Worm (Caenorhabditis elegans) whole organism, L3 larva: ENCODE results near the gene Y39G8B.9.

Experiments
- R02D3.7 ChIP-seq: fragments of 150-350 bp; optimal IDR thresholded peaks from 2 replicates; lab custom pipeline; 2014; ENCODE audit warnings: missing biosample characterization, missing genetic modification characterization
- ceh-16 ChIP-seq: sonication (generic microtip); optimal IDR thresholded peaks from 2 replicates; lab custom pipeline; 2017; ENCODE audit warnings: missing biosample characterization, missing genetic modification characterization
- lsy-12 ChIP-seq: sonication (generic microtip); optimal IDR thresholded peaks from 2 replicates; lab custom pipeline; 2016; ENCODE audit warnings: mild to moderate bottlenecking, missing genetic modification characterization, missing compliant biosample characterization
- mdl-1 ChIP-seq: fragments of 150-350 bp; optimal IDR thresholded peaks from 2 replicates; lab custom pipeline; 2014; ENCODE audit warnings: missing biosample characterization, missing genetic modification characterization
- nfya-1 ChIP-seq: sonication (generic microtip); optimal IDR thresholded peaks from 2 replicates; lab custom pipeline; 2017; ENCODE audit warnings: missing genetic modification characterization, mild to moderate bottlenecking, missing compliant biosample characterization, antibody characterized with exemption, moderate library complexity; ENCODE audit not compliant: insufficient read depth
- nhr-12 ChIP-seq: fragments of 150-350 bp; optimal IDR thresholded peaks from 2 replicates; lab custom pipeline; 2014; ENCODE audit warnings: missing biosample characterization, missing genetic modification characterization
- nhr-237 ChIP-seq: fragments of 150-350 bp; optimal IDR thresholded peaks from 2 replicates; lab custom pipeline; 2014; ENCODE audit warnings: missing biosample characterization, missing genetic modification characterization
- nhr-25 ChIP-seq: sonication (generic microtip); optimal IDR thresholded peaks from 2 replicates; lab custom pipeline; 2017; ENCODE audit warnings: missing biosample characterization, missing genetic modification characterization
- pha-4 ChIP-seq: fragments of 150-350 bp; optimal IDR thresholded peaks from 2 replicates; lab custom pipeline; 2014; ENCODE audit warnings: missing biosample characterization, missing genetic modification reagents, missing genetic modification characterization
- pqm-1 ChIP-seq: fragments of 150-350 bp; optimal IDR thresholded peaks from 2 replicates; lab custom pipeline; 2017; ENCODE audit warnings: missing biosample characterization, missing genetic modification characterization, inconsistent platforms
- skn-1 ChIP-seq: fragments of 150-350 bp; optimal IDR thresholded peaks from 2 replicates; lab custom pipeline; 2014; ENCODE audit warnings: missing biosample characterization, missing genetic modification characterization
- snpc-4 ChIP-seq: fragments of 150-350 bp; optimal IDR thresholded peaks from 2 replicates; lab custom pipeline; 2014; ENCODE audit warnings: missing biosample characterization, missing genetic modification characterization
- unc-39 ChIP-seq: sonication (generic microtip); optimal IDR thresholded peaks from 4 replicates; lab custom pipeline; 2017; ENCODE audit warnings: missing biosample characterization, missing genetic modification characterization
- zag-1 ChIP-seq: fragments of 150-350 bp; optimal IDR thresholded peaks from 2 replicates; lab custom pipeline; 2014; ENCODE audit warnings: missing biosample characterization, missing genetic modification characterization

- TF ChIP-seq skn-1 (tag; lab: Kevin White, UChicago): no peak
- TF ChIP-seq pqm-1 (tag; lab: Kevin White, UChicago): no peak
- TF ChIP-seq nhr-25: no peak
- TF ChIP-seq zag-1 (tag; lab: Kevin White, UChicago): no peak
- no peak for TF ChIP-seq lsy-12 (tag; lab: Kevin White, UChicago)
- no peak for TF ChIP-seq nhr-237
- TF ChIP-seq nhr-12 (tag; lab: Kevin White, UChicago): no peak
- TF ChIP-seq ceh-16 (tag; lab: Kevin White, UChicago): no peak
- no peak for TF ChIP-seq pha-4 (tag; lab: Kevin White, UChicago)
- no peak for TF ChIP-seq unc-39 (tag; lab: Kevin White, UChicago)
- TF ChIP-seq nfya-1 (tag; lab: Kevin White, UChicago): no peak
- no peak for TF ChIP-seq R02D3.7 (tag; lab: Kevin White, UChicago)
- TF ChIP-seq snpc-4 (tag; lab: Kevin White, UChicago): no peak
- TF ChIP-seq mdl-1 (tag; lab: Kevin White, UChicago): no peak
Observed at ce11 chrII:13945527-13945926, 35.6 kb upstream of the Y39G8B.9 start.
